Worm (Caenorhabditis elegans) whole organism, L4 larva: ENCODE results near the gene ftn-1.
"Not testable (repeated sequence)": the region's sequence is repeated elsewhere in the genome, so short reads cannot be mapped to it uniquely, and the experiment has no call there.

ENCODE experiments used
- F10B5.3 ChIP-seq: sonication (generic microtip); optimal IDR thresholded peaks from 2 replicates; lab custom pipeline; 2016; ENCODE audit warnings: mild to moderate bottlenecking, missing genetic modification characterization, missing compliant biosample characterization
- Y48G9A.11 ChIP-seq: fragments of 200-800 bp; sonication (Bioruptor generic); IDR thresholded peaks from 2 replicates; pipeline ENCODE4 v1.3.6; 2022; ENCODE audit warnings: missing genetic modification reagents, missing genetic modification characterization, missing compliant biosample characterization
- Y5F2A.4 ChIP-seq: fragments of 200-800 bp; sonication (Bioruptor generic); optimal IDR thresholded peaks from 2 replicates; lab custom pipeline; 2018; ENCODE audit warnings: mild to moderate bottlenecking, missing genetic modification characterization, missing compliant biosample characterization
- Y75B8A.6 ChIP-seq: fragments of 200-800 bp; sonication (Bioruptor generic); IDR thresholded peaks from 2 replicates; pipeline ENCODE4 v1.3.6; 2022; ENCODE audit warnings: missing genetic modification reagents, missing genetic modification characterization, missing compliant biosample characterization
- aha-1 ChIP-seq: fragments of 150-350 bp; peaks from one replicate; lab custom pipeline; 2014; ENCODE audit warnings: missing biosample characterization, missing genetic modification characterization
- ama-1 ChIP-seq: fragments of 150-350 bp; optimal IDR thresholded peaks from 2 replicates; lab custom pipeline; 2014; ENCODE audit warnings: inconsistent platforms, mixed read lengths
- arid-1 ChIP-seq: fragments of 200-800 bp; sonication (Bioruptor generic); conservative IDR thresholded peaks from 2 replicates; pipeline ENCODE4 v1.3.6; 2022; ENCODE audit warnings: missing genetic modification reagents, missing genetic modification characterization, missing compliant biosample characterization
- ceh-82 ChIP-seq: sonication (generic microtip); optimal IDR thresholded peaks from 2 replicates; lab custom pipeline; 2017; ENCODE audit warnings: missing biosample characterization, missing genetic modification characterization
- ces-1 ChIP-seq: fragments of 150-350 bp; sonication (generic microtip); optimal IDR thresholded peaks from 4 replicates; lab custom pipeline; 2014; ENCODE audit warnings: missing biosample characterization, missing genetic modification reagents, missing genetic modification characterization
- cey-2 ChIP-seq: sonication (generic microtip); optimal IDR thresholded peaks from 3 replicates; lab custom pipeline; 2017; ENCODE audit warnings: missing genetic modification characterization, mild to moderate bottlenecking, missing compliant biosample characterization, antibody characterized with exemption, borderline replicate concordance; ENCODE audit not compliant: insufficient read depth
- ctbp-1 ChIP-seq: fragments of 200-800 bp; sonication (Bioruptor generic); IDR thresholded peaks from 2 replicates; pipeline ENCODE4 v1.3.6; 2022; ENCODE audit warnings: missing genetic modification reagents, missing genetic modification characterization, missing compliant biosample characterization
- daf-16 ChIP-seq, 3 experiments: sonication (generic microtip); optimal IDR thresholded peaks; 2 replicates each; lab custom pipeline; 2016 to 2017; ENCODE audit warnings: missing genetic modification characterization in 3 of 3, missing genetic modification reagents in 3 of 3, mild to moderate bottlenecking in 2 of 3, missing compliant biosample characterization in 2 of 3, missing biosample characterization in 1 of 3, moderate library complexity in 1 of 3
- daf-19 ChIP-seq: fragments of 200-800 bp; sonication (Bioruptor generic); conservative IDR thresholded peaks from 2 replicates; pipeline ENCODE4 v1.3.6; 2022; ENCODE audit warnings: missing genetic modification characterization, missing compliant biosample characterization
- dpl-1 ChIP-seq: fragments of 150-350 bp; optimal IDR thresholded peaks from 2 replicates; lab custom pipeline; 2014; ENCODE audit warnings: missing biosample characterization, missing genetic modification reagents, missing genetic modification characterization
- duxl-1 ChIP-seq: sonication (generic microtip); optimal IDR thresholded peaks from 2 replicates; lab custom pipeline; 2016; ENCODE audit warnings: mild to moderate bottlenecking, missing genetic modification characterization, moderate library complexity, missing compliant biosample characterization; ENCODE audit not compliant: poor library complexity
- egl-43 ChIP-seq: fragments of 200-800 bp; sonication (Bioruptor generic); IDR thresholded peaks from 2 replicates; pipeline ENCODE4 v1.3.6; 2022; ENCODE audit warnings: missing genetic modification reagents, missing genetic modification characterization, missing compliant biosample characterization
- fos-1 ChIP-seq: fragments of 150-350 bp; optimal IDR thresholded peaks from 2 replicates; lab custom pipeline; 2014; ENCODE audit warnings: missing biosample characterization, missing genetic modification characterization
- lim-7 ChIP-seq: fragments of 200-800 bp; sonication (Bioruptor generic); IDR thresholded peaks from 2 replicates; pipeline ENCODE4 v1.3.6; 2022; ENCODE audit warnings: missing genetic modification characterization, missing compliant biosample characterization
- lin-13 ChIP-seq: fragments of 150-350 bp; optimal IDR thresholded peaks from 2 replicates; lab custom pipeline; 2014; ENCODE audit warnings: missing biosample characterization, missing genetic modification reagents, missing genetic modification characterization
- lin-38 ChIP-seq: fragments of 200-800 bp; sonication (Bioruptor generic); IDR thresholded peaks from 2 replicates; pipeline ENCODE4 v1.3.6; 2022; ENCODE audit warnings: missing genetic modification reagents, missing genetic modification characterization, missing compliant biosample characterization
- madf-9 ChIP-seq: fragments of 200-800 bp; sonication (Bioruptor generic); conservative IDR thresholded peaks from 2 replicates; pipeline ENCODE4 v1.3.6; 2022; ENCODE audit warnings: missing genetic modification reagents, missing genetic modification characterization, missing compliant biosample characterization
- mep-1 ChIP-seq: fragments of 150-350 bp; sonication (generic microtip); optimal IDR thresholded peaks from 3 replicates; lab custom pipeline; 2014; ENCODE audit warnings: missing biosample characterization, missing genetic modification characterization
- nhr-10 ChIP-seq: fragments of 150-350 bp; optimal IDR thresholded peaks from 2 replicates; lab custom pipeline; 2014; ENCODE audit warnings: missing biosample characterization, missing genetic modification characterization
- nhr-28 ChIP-seq: fragments of 150-350 bp; optimal IDR thresholded peaks from 2 replicates; lab custom pipeline; 2014; ENCODE audit warnings: missing biosample characterization, missing genetic modification characterization
- nhr-48 ChIP-seq: sonication (generic microtip); optimal IDR thresholded peaks from 2 replicates; lab custom pipeline; 2016; ENCODE audit warnings: mild to moderate bottlenecking, missing genetic modification characterization, missing compliant biosample characterization
- nhr-6 ChIP-seq: fragments of 150-350 bp; optimal IDR thresholded peaks from 2 replicates; lab custom pipeline; 2014; ENCODE audit warnings: missing biosample characterization, missing genetic modification characterization
- nhr-76 ChIP-seq: fragments of 150-350 bp; optimal IDR thresholded peaks from 2 replicates; lab custom pipeline; 2014; ENCODE audit warnings: missing biosample characterization, missing genetic modification characterization
- nhr-77 ChIP-seq: fragments of 150-350 bp; optimal IDR thresholded peaks from 2 replicates; lab custom pipeline; 2014; ENCODE audit warnings: missing biosample characterization, missing genetic modification characterization
- pqm-1 ChIP-seq: sonication (generic microtip); optimal IDR thresholded peaks from 2 replicates; lab custom pipeline; 2017; ENCODE audit warnings: missing biosample characterization, missing genetic modification characterization
- rbr-2 ChIP-seq: sonication (generic microtip); optimal IDR thresholded peaks from 2 replicates; lab custom pipeline; 2016; ENCODE audit warnings: missing genotype, missing genetic modification characterization, missing compliant biosample characterization
- snpc-1.2 ChIP-seq: fragments of 200-800 bp; sonication (Bioruptor generic); IDR thresholded peaks from 2 replicates; pipeline ENCODE4 v1.3.6; 2022; ENCODE audit warnings: missing genetic modification reagents, missing genetic modification characterization, missing compliant biosample characterization
- tra-1 ChIP-seq: fragments of 200-800 bp; sonication (Bioruptor generic); IDR thresholded peaks from 2 replicates; pipeline ENCODE4 v1.3.6; 2022; ENCODE audit warnings: missing genetic modification reagents, missing genetic modification characterization, missing compliant biosample characterization
- unc-130 ChIP-seq: sonication (generic microtip); optimal IDR thresholded peaks from 2 replicates; lab custom pipeline; 2016; ENCODE audit warnings: missing genetic modification reagents, missing genetic modification characterization, missing compliant biosample characterization
- unc-39 ChIP-seq: sonication (generic microtip); optimal IDR thresholded peaks from 2 replicates; lab custom pipeline; 2017; ENCODE audit warnings: missing biosample characterization, missing genetic modification characterization
- zfp-2 ChIP-seq: sonication (generic microtip); optimal IDR thresholded peaks from 2 replicates; lab custom pipeline; 2016; ENCODE audit warnings: mild to moderate bottlenecking, missing genetic modification characterization, missing compliant biosample characterization

The ftn-1 gene

DNA sequence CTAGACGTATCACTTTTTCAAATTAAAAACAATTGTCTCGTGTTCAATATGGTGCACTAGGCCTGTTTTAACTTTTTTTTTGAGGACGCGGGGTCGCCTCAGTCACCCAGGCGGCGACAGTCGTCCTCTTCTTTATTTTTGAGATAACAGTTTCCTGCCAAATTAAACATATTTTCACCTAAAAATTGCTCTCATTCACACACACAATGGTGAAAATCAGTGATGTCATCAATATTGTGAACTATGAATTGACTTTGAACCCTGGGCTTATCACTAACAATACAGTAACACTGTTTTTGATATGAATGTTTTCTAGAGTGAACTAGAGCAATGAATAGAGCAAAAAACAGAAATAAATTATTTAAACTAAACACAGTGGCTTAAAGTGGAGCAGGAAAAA, 26.1 kb downstream of the ftn-1 start:
- TF ChIP-seq tra-1 (GFP tag; lab: Robert Waterston, UW) (no peak), lim-7 (GFP tag; lab: Robert Waterston, UW) (no peak), nhr-28 (tag; lab: Kevin White, UChicago) (peak; percentile 41), daf-19 (GFP tag; lab: Robert Waterston, UW) (no peak), daf-16 (GFP tag; optimal IDR thresholded peaks at IDR 0.05; lab: Kevin White, UChicago) (no peak), daf-16 (tag; optimal IDR thresholded peaks at IDR 0.05; lab: Kevin White, UChicago) (peak; percentile 94), aha-1 (tag; lab: Kevin White, UChicago) (no peak), lin-13 (GFP tag; lab: Kevin White, UChicago) (no peak), nhr-77 (tag; lab: Kevin White, UChicago) (peak; percentile 22), snpc-1.2 (GFP tag; lab: Robert Waterston, UW) (no peak), nhr-48 (tag; lab: Kevin White, UChicago) (peak; percentile 19), unc-39 (tag; lab: Kevin White, UChicago) (no peak), mep-1 (tag; lab: Kevin White, UChicago) (no peak), pqm-1 (tag; lab: Kevin White, UChicago) (peak; percentile 58)

- no peak for TF ChIP-seq nhr-76 (tag; lab: Kevin White, UChicago)
- TF ChIP-seq zfp-2, result no peak
- TF ChIP-seq nhr-48 (tag; lab: Kevin White, UChicago), result no peak
- TF ChIP-seq fos-1, result no peak
- TF ChIP-seq Y48G9A.11, result no peak
- no peak for TF ChIP-seq unc-39 (tag; lab: Kevin White, UChicago)
- TF ChIP-seq rbr-2, result no peak
- TF ChIP-seq Y75B8A.6 (GFP tag; lab: Robert Waterston, UW), result no peak
- no peak for TF ChIP-seq Y5F2A.4 (GFP tag; lab: Kevin White, UChicago)
- no peak for TF ChIP-seq duxl-1 (tag; lab: Kevin White, UChicago)
- no peak for TF ChIP-seq ama-1
- no peak for TF ChIP-seq daf-19 (GFP tag; lab: Robert Waterston, UW)
Observed at ce11 chrV:7520077-7520476, 27.3 kb downstream of the ftn-1 start, which contains the start of gene srb-19. TSS of gene srb-19 (minus strand) at chrV:7520177.

DNA sequence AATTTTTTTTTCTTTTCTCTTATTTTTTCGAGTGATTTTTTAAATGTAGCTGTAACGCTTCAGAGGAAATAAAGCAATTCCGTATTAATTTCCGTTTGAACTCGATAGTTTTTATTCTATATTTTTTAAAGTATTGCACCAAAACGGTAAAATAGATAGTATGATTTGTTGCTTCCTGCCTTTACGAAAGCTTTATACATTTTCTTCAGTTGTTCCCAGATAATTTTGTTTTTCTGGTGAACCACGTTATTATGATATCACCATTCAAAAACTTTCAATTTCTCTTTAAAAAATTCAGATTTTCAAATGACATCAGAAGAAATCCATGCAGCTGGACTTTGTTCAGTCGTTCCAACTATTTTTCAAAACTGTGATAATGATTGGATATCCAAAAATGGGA, 32.4 kb downstream of the ftn-1 start, which contains the start of gene srb-18:
TSS of gene srb-18 (plus strand) at position 301 of the 400 bp plus-strand sequence.
- TF ChIP-seq ceh-82 (tag; lab: Kevin White, UChicago), result no peak
- TF ChIP-seq lin-38 (GFP tag; lab: Robert Waterston, UW), result no peak
- TF ChIP-seq cey-2 (tag; lab: Kevin White, UChicago), result no peak
- TF ChIP-seq madf-9 (GFP tag; lab: Robert Waterston, UW), result no peak

- not testable (repeated sequence) for TF ChIP-seq F10B5.3; nhr-10 (tag; lab: Kevin White, UChicago); unc-130 (GFP tag; lab: Kevin White, UChicago)
- TF ChIP-seq, all 104 proteins: peak for 0; not testable (repeated sequence) for 104
Observed at ce11 chrV:7511465-7511864, 35.9 kb downstream of the ftn-1 start, which contains the start of gene nhr-171. TSS of gene nhr-171 (plus strand) at chrV:7511765.

DNA sequence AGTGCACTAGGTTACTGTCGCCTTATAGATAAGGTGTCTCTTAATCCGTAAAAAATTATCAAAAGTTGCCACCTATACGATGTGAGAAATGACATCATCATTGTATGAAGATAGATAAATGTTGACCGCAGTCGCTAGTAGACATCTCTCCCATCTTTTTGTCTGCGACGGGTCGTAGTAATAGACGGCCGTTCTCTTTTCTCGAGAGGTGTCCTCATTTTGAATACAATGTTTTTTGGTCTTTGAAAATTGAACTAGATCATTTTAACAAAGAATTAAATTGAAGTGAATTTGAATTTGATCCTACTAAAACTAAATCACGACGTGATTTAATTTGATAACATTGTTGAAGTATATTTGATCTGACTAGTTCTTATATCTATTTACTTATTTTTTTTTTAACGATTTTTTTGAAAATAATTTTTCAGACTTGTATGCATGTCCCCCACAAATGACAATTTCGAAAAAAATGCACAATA, 38.8 kb downstream of the ftn-1 start, which contains the start of the genes str-31 and nhr-172:
TSS of gene str-31 (minus strand) at position 101 of the 479 bp plus-strand sequence.
TSS of gene nhr-172 (plus strand) at position 429 of the 479 bp plus-strand sequence.
- no peak for TF ChIP-seq dpl-1 (GFP tag; lab: Kevin White, UChicago)
- no peak for TF ChIP-seq egl-43 (GFP tag; lab: Robert Waterston, UW)
- no peak for TF ChIP-seq Y75B8A.6 (GFP tag; lab: Robert Waterston, UW)
- no peak for TF ChIP-seq nhr-76 (tag; lab: Kevin White, UChicago)
- TF ChIP-seq ces-1 (GFP tag; lab: Kevin White, UChicago), result no peak
- TF ChIP-seq ctbp-1 (GFP tag; lab: Robert Waterston, UW), result no peak
- no peak for TF ChIP-seq arid-1 (GFP tag; lab: Robert Waterston, UW)
- no peak for TF ChIP-seq nhr-6 (tag; lab: Kevin White, UChicago)
- no peak for TF ChIP-seq nhr-48 (tag; lab: Kevin White, UChicago)
